Fruit fly (Drosophila melanogaster): ENCODE data around the gene GluRS-m.

GluRS-m gene

DNA sequence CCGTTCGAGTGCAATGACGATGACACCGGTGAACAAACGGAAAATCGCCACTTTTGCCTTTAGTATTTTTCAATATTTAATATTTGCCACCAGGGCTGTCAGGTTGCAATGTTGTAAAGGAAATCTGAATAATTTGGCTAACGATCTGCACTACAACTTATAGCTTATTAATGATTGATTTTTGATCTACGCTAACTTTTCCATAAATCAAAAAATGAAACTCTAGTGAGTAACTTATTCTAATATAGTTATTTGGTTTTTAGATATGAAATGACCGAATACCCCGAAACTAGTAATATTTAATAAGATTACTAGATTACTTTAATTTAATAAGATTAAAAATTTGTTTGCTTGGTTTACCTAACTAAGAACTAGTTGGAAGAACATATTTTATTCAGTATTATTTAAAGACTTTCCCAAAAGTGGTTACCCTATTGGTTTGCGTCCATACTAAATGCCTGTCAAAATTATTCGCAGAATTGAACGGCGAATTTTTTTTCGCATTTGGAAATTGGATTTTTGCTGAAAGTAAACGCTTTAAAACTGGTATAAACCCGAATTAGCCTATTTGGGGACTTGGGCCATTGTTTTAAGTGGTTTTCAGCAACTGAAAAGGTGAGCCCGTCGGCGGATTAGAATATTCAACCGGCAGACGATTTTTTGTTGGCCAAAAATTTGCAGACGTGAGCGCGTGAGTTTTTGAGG is 30.9 kb downstream of the GluRS-m start, which contains the start of the genes Agpat3 and RAF2 (continued):
- TF ChIP-seq CG1602 (GFP tag; optimal IDR thresholded peaks at IDR 0.05) (peak; percentile 64), CG17359 (tag; optimal IDR thresholded peaks at IDR 0.05) (peak; percentile 35), Sry-δ (GFP tag; optimal IDR thresholded peaks at IDR 0.05) (peak; percentile 12), CG6254 (GFP tag; optimal IDR thresholded peaks at IDR 0.05) (no peak), Hr51 (GFP tag; optimal IDR thresholded peaks at IDR 0.05) (peak; percentile 5 to 49), CG31224 (GFP tag; IDR thresholded peaks at IDR 0.05) (no peak), tll (GFP tag; optimal IDR thresholded peaks at IDR 0.05) (peak in 1 of 2 experiments; percentile 46), CG2712 (tag; optimal IDR thresholded peaks at IDR 0.05) (peak; percentile 59), CG32532 (GFP tag; IDR thresholded peaks at IDR 0.05) (peak; percentile 68), bsh (GFP tag; optimal IDR thresholded peaks at IDR 0.05) (peak in 1 of 2 experiments; percentile 35), unpg (GFP tag; optimal IDR thresholded peaks at IDR 0.05) (no peak), E2f1 (GFP tag; IDR thresholded peaks at IDR 0.05) (peak; percentile 52), sd (tag; optimal IDR thresholded peaks at IDR 0.05) (peak; percentile 27), Xrp1 (GFP tag; IDR thresholded peaks at IDR 0.05) (0 out of 2 replicates have a peak, but pooled peaks have one; percentile 28), Hsf (GFP tag; optimal IDR thresholded peaks at IDR 0.05) (peak; percentile 41), CG18764 (GFP tag; optimal IDR thresholded peaks at IDR 0.05) (peak; percentile 6), amos (GFP tag; IDR thresholded peaks at IDR 0.05; ENCODE audit: partially characterized antibody) (no peak), ssp (GFP tag; IDR thresholded peaks at IDR 0.05) (peak; percentile 85), jing (GFP tag; optimal IDR thresholded peaks at IDR 0.05) (no peak), CG12236 (GFP tag; optimal IDR thresholded peaks at IDR 0.05) (no peak), sob (GFP tag; IDR thresholded peaks at IDR 0.05) (peak; percentile 54; the same call in 1 of the 2 replicates), CG14441 (GFP tag; IDR thresholded peaks at IDR 0.05) (peak; percentile 62; the same call in 1 of the 2 replicates), D19A (tag; optimal IDR thresholded peaks at IDR 0.05) (peak; percentile 31), Trl (optimal IDR thresholded peaks at IDR 0.05) (no peak), Trl (GFP tag; optimal IDR thresholded peaks at IDR 0.05) (peak; percentile 20), CG15011 (GFP tag; optimal IDR thresholded peaks at IDR 0.05) (peak; percentile 15), CG8924 (tag; optimal IDR thresholded peaks at IDR 0.05) (peak; percentile 58), Mrtf (GFP tag; IDR thresholded peaks at IDR 0.05) (no peak), grau (tag; optimal IDR thresholded peaks at IDR 0.05) (peak; percentile 54), CG43689 (GFP tag; IDR thresholded peaks at IDR 0.05) (no peak), CG10654 (GFP tag; optimal IDR thresholded peaks at IDR 0.05) (peak; percentile 12), CoRest (tag; optimal IDR thresholded peaks at IDR 0.05) (peak; percentile 75), CG30403 (GFP tag; optimal IDR thresholded peaks at IDR 0.05) (peak; percentile 66), Bteb2 (GFP tag; optimal IDR thresholded peaks at IDR 0.05) (peak; percentile 18), CG8388 (GFP tag; optimal IDR thresholded peaks at IDR 0.05) (peak; percentile 21), zfh1 (GFP tag; IDR thresholded peaks at IDR 0.05) (peak; percentile 48; the same call in 1 of the 3 replicates), CG3838 (GFP tag; optimal IDR thresholded peaks at IDR 0.05) (no peak), br (optimal IDR thresholded peaks at IDR 0.05) (no peak), ind (GFP tag; optimal IDR thresholded peaks at IDR 0.05) (peak; percentile 54), CG10565 (GFP tag; optimal IDR thresholded peaks at IDR 0.05) (no peak), CG17829 (tag; optimal IDR thresholded peaks at IDR 0.05) (peak; percentile 46), CG2116 (GFP tag; optimal IDR thresholded peaks at IDR 0.05) (peak; percentile 45), chm (GFP tag; IDR thresholded peaks at IDR 0.05) (no peak), ci (GFP tag; IDR thresholded peaks at IDR 0.05) (0 out of 3 replicates have a peak, but pooled peaks have one; percentile 5), Xbp1 (GFP tag; optimal IDR thresholded peaks at IDR 0.05) (peak; percentile 53), CG13894 (tag; optimal IDR thresholded peaks at IDR 0.05) (peak; percentile 33), E2f2 (GFP tag; IDR thresholded peaks at IDR 0.05) (peak; percentile 31; the same call in 1 of the 2 replicates), Gsc (GFP tag; IDR thresholded peaks at IDR 0.05) (no peak), Hmr (GFP tag; optimal IDR thresholded peaks at IDR 0.05) (peak; percentile 36), CG12659 (GFP tag; optimal IDR thresholded peaks at IDR 0.05) (peak; percentile 58)

Measured in whole organism, embryonic.